Fruit fly (Drosophila melanogaster) Kc167 (cell line): ENCODE data around the gene CG10958.

Source experiments
- Myc ChIP-seq: fragments of >200 bp; optimal IDR thresholded peaks from 2 replicates; lab custom pipeline; 2017; ENCODE audit warnings: missing external identifiers
- Sin3A ChIP-seq: fragments of >200 bp; optimal IDR thresholded peaks from 2 replicates; lab custom pipeline; 2018; ENCODE audit warnings: missing external identifiers
- h ChIP-seq: fragments of >200 bp; optimal IDR thresholded peaks from 3 replicates; lab custom pipeline; 2018; ENCODE audit warnings: missing external identifiers
- insv ChIP-seq: fragments of >200 bp; optimal IDR thresholded peaks from 3 replicates; lab custom pipeline; 2018; ENCODE audit warnings: missing external identifiers
- psq ChIP-seq: fragments of >200 bp; optimal IDR thresholded peaks from 2 replicates; lab custom pipeline; 2017; ENCODE audit warnings: missing external identifiers
- ttk ChIP-seq: sonication (Bioruptor generic); optimal IDR thresholded peaks from 2 replicates; lab custom pipeline; 2017; ENCODE audit warnings: missing external identifiers

dm6 chrX:8162692-8163091 is 30.6 kb downstream of the CG10958 start, which contains the start of gene CG10761:
- no peak for TF ChIP-seq psq (lab: Kevin White, UChicago)
- no peak for TF ChIP-seq h (lab: Kevin White, UChicago)
- no peak for TF ChIP-seq ttk
- TF ChIP-seq Sin3A, result no peak
- TF ChIP-seq Myc (lab: Kevin White, UChicago), result no peak
- TF ChIP-seq insv (lab: Kevin White, UChicago), result no peak
